Fruit fly (Drosophila melanogaster) whole organism, embryonic: ENCODE results near the gene CG4586.
A peak's percentile ranks its signal among the peaks of the same experiment; 100 is the strongest.

Experiments used
- BEAF-32 ChIP-seq: fragments of 200-800 bp; sonication (Bioruptor generic); optimal IDR thresholded peaks from 3 replicates; lab custom pipeline; 2017; ENCODE audit warnings: missing biosample characterization, missing genetic modification characterization, mild to moderate bottlenecking, moderate library complexity, missing genetic modification reagents
- BtbVII ChIP-seq: fragments of 200-800 bp; sonication (Bioruptor generic); optimal IDR thresholded peaks from 3 replicates; lab custom pipeline; 2017; ENCODE audit warnings: missing biosample characterization, mild to moderate bottlenecking, missing genetic modification characterization
- C15 ChIP-seq: fragments of 200-800 bp; sonication (Bioruptor generic); IDR thresholded peaks from 3 replicates; pipeline ENCODE4 v1.3.6; 2022; ENCODE audit warnings: missing biosample characterization, missing genetic modification characterization
- CG10431 ChIP-seq: fragments of 200-800 bp; sonication (Bioruptor generic); optimal IDR thresholded peaks from 3 replicates; lab custom pipeline; 2018; ENCODE audit warnings: missing biosample characterization, mild to moderate bottlenecking, missing genetic modification characterization
- CG11456 ChIP-seq: fragments of 200-800 bp; sonication (Bioruptor generic); IDR thresholded peaks from 3 replicates; pipeline ENCODE4 v1.3.6; 2022; ENCODE audit warnings: missing biosample characterization, missing genetic modification characterization
- CG11560 ChIP-seq: fragments of 200-800 bp; sonication (Bioruptor generic); IDR thresholded peaks from 3 replicates; pipeline ENCODE4 v1.3.6; 2022; ENCODE audit warnings: missing biosample characterization, missing genetic modification characterization
- CG12219 ChIP-seq: fragments of 200-800 bp; sonication (Bioruptor generic); optimal IDR thresholded peaks from 3 replicates; lab custom pipeline; 2018; ENCODE audit warnings: missing biosample characterization, mild to moderate bottlenecking, missing genetic modification characterization
- CG12299 ChIP-seq: fragments of 200-800 bp; sonication (Bioruptor generic); optimal IDR thresholded peaks from 2 replicates; lab custom pipeline; 2018; ENCODE audit warnings: missing biosample characterization, mild to moderate bottlenecking, missing genetic modification characterization
- CG13894 ChIP-seq: fragments of 200-800 bp; sonication (Bioruptor generic); optimal IDR thresholded peaks from 3 replicates; lab custom pipeline; 2018; ENCODE audit warnings: missing biosample characterization, mild to moderate bottlenecking, missing genetic modification characterization, moderate library complexity
- CG15479 ChIP-seq: fragments of 200-800 bp; sonication (Bioruptor generic); optimal IDR thresholded peaks from 3 replicates; lab custom pipeline; 2019; ENCODE audit warnings: missing biosample characterization, mild to moderate bottlenecking, missing genetic modification characterization, moderate library complexity
- CG15601 ChIP-seq: fragments of 200-800 bp; sonication (Bioruptor generic); optimal IDR thresholded peaks from 3 replicates; lab custom pipeline; 2019; ENCODE audit warnings: missing biosample characterization, mild to moderate bottlenecking, missing genetic modification characterization, moderate library complexity
- CG17829 ChIP-seq: fragments of 200-800 bp; optimal IDR thresholded peaks from 2 replicates; lab custom pipeline; 2019; ENCODE audit warnings: missing biosample characterization, mild to moderate bottlenecking, missing genetic modification characterization, moderate library complexity
- CG17912 ChIP-seq: fragments of 200-800 bp; sonication (Bioruptor generic); optimal IDR thresholded peaks from 2 replicates; lab custom pipeline; 2018; ENCODE audit warnings: missing biosample characterization, mild to moderate bottlenecking, missing genetic modification characterization
- CG18262 ChIP-seq: fragments of 200-800 bp; optimal IDR thresholded peaks from 3 replicates; lab custom pipeline; 2019; ENCODE audit warnings: missing biosample characterization, mild to moderate bottlenecking, missing genetic modification characterization, moderate library complexity
- CG2712 ChIP-seq: fragments of 200-800 bp; optimal IDR thresholded peaks from 3 replicates; lab custom pipeline; 2019; ENCODE audit warnings: missing biosample characterization, mild to moderate bottlenecking, missing genetic modification characterization, moderate library complexity
- CG3065 ChIP-seq: fragments of 200-800 bp; sonication (Bioruptor generic); optimal IDR thresholded peaks from 2 replicates; lab custom pipeline; 2016; ENCODE audit warnings: missing biosample characterization, missing genetic modification characterization
- CG3163 ChIP-seq: fragments of 200-800 bp; sonication (Bioruptor generic); optimal IDR thresholded peaks from 3 replicates; lab custom pipeline; 2016; ENCODE audit warnings: missing biosample characterization, missing genetic modification characterization
- CG3726 ChIP-seq: fragments of 200-800 bp; sonication (Bioruptor generic); IDR thresholded peaks from 3 replicates; pipeline ENCODE4, ENCODE4 v1.3.6; 2022; ENCODE audit warnings: missing biosample characterization, missing genetic modification characterization
- CG3995 ChIP-seq: fragments of 200-800 bp; sonication (Bioruptor generic); optimal IDR thresholded peaks from 3 replicates; lab custom pipeline; 2016; ENCODE audit warnings: missing biosample characterization, missing genetic modification characterization
- CG5245 ChIP-seq: fragments of 200-800 bp; sonication (Bioruptor generic); optimal IDR thresholded peaks from 3 replicates; lab custom pipeline; 2016; ENCODE audit warnings: missing biosample characterization, missing genetic modification characterization
- CG7556 ChIP-seq: fragments of 200-800 bp; sonication (Bioruptor generic); optimal IDR thresholded peaks from 2 replicates; lab custom pipeline; 2017; ENCODE audit warnings: missing biosample characterization, mild to moderate bottlenecking, missing genetic modification characterization
- CG8765 ChIP-seq: fragments of 200-800 bp; sonication (Bioruptor generic); IDR thresholded peaks from 2 replicates; pipeline ENCODE4 v1.3.6; 2022; ENCODE audit warnings: missing biosample characterization, missing genetic modification characterization
- CG9876 ChIP-seq: fragments of 200-800 bp; sonication (Bioruptor generic); optimal IDR thresholded peaks from 2 replicates; lab custom pipeline; 2016; ENCODE audit warnings: missing biosample characterization, missing genetic modification characterization
- D ChIP-seq, 2 experiments: fragments of 200-800 bp in 1 of 2; fragments of >200 bp in 1 of 2; sonication (Bioruptor generic) in 1 of 2; optimal IDR thresholded peaks; 2 replicates in 1 of 2; 3 replicates in 1 of 2; lab custom pipeline; 2017; ENCODE audit warnings: mild to moderate bottlenecking in 1 of 2, missing biosample characterization in 1 of 2, missing genetic modification characterization in 1 of 2, missing genetic modification reagents in 1 of 2
- Dip2 ChIP-seq: fragments of 200-800 bp; sonication (Bioruptor generic); IDR thresholded peaks from 2 replicates; pipeline ENCODE4 v1.3.6; 2022; ENCODE audit warnings: missing biosample characterization, missing genetic modification characterization
- E2f2 ChIP-seq: fragments of 200-800 bp; sonication (Bioruptor generic); IDR thresholded peaks from 2 replicates; pipeline ENCODE4 v1.3.6; 2022; ENCODE audit warnings: missing biosample characterization, missing genetic modification characterization
- GATAe ChIP-seq: fragments of 200-800 bp; sonication (Bioruptor generic); conservative IDR thresholded peaks from 2 replicates; pipeline ENCODE4 v1.3.6; 2022; ENCODE audit warnings: missing biosample characterization, missing genetic modification characterization
- HLH3B ChIP-seq: fragments of 200-800 bp; sonication (Bioruptor generic); IDR thresholded peaks from 2 replicates; pipeline ENCODE4 v1.3.6; 2022; ENCODE audit warnings: missing biosample characterization, missing genetic modification characterization
- Kr ChIP-seq: fragments of 200-800 bp; sonication (Bioruptor generic); optimal IDR thresholded peaks from 2 replicates; lab custom pipeline; 2017; ENCODE audit warnings: missing biosample characterization, mild to moderate bottlenecking, missing genetic modification characterization
- Mrtf ChIP-seq: fragments of 200-800 bp; sonication (Bioruptor generic); IDR thresholded peaks from 3 replicates; pipeline ENCODE4 v1.3.6; 2022; ENCODE audit warnings: missing biosample characterization, missing genetic modification characterization
- Rfx ChIP-seq: fragments of 200-800 bp; sonication (Bioruptor generic); IDR thresholded peaks from 2 replicates; pipeline ENCODE4 v1.3.6; 2022; ENCODE audit warnings: missing biosample characterization, missing genetic modification characterization
- Side ChIP-seq: fragments of 200-800 bp; sonication (Bioruptor generic); optimal IDR thresholded peaks from 2 replicates; lab custom pipeline; 2016; ENCODE audit warnings: missing biosample characterization, missing genetic modification characterization
- Xbp1 ChIP-seq: fragments of 200-800 bp; sonication (Bioruptor generic); optimal IDR thresholded peaks from 3 replicates; lab custom pipeline; 2016; ENCODE audit warnings: missing biosample characterization, mild to moderate bottlenecking, missing genetic modification characterization
- Xrp1 ChIP-seq: fragments of 200-800 bp; sonication (Bioruptor generic); IDR thresholded peaks from 2 replicates; pipeline ENCODE4 v1.3.6; 2022; ENCODE audit warnings: missing biosample characterization, missing genetic modification characterization
- YL-1 ChIP-seq: fragments of 200-800 bp; sonication (Bioruptor generic); optimal IDR thresholded peaks from 3 replicates; lab custom pipeline; 2017; ENCODE audit warnings: missing biosample characterization, mild to moderate bottlenecking, missing genetic modification characterization
- ab ChIP-seq: fragments of 200-800 bp; sonication (Bioruptor generic); optimal IDR thresholded peaks from 2 replicates; lab custom pipeline; 2016; ENCODE audit warnings: missing biosample characterization, missing genetic modification characterization
- ci ChIP-seq: fragments of 200-800 bp; sonication (Bioruptor generic); IDR thresholded peaks from 3 replicates; pipeline ENCODE4 v1.3.6; 2022; ENCODE audit warnings: missing biosample characterization, missing genetic modification characterization
- croc ChIP-seq: fragments of 200-800 bp; sonication (Bioruptor generic); conservative IDR thresholded peaks from 3 replicates; pipeline ENCODE4 v1.3.6; 2022; ENCODE audit warnings: missing biosample characterization, missing genetic modification characterization
- dmrt11E ChIP-seq: fragments of 200-800 bp; sonication (Bioruptor generic); optimal IDR thresholded peaks from 3 replicates; lab custom pipeline; 2018; ENCODE audit warnings: missing biosample characterization, mild to moderate bottlenecking, missing genetic modification characterization, moderate library complexity
- fd96Cb ChIP-seq: fragments of 200-800 bp; sonication (Bioruptor generic); optimal IDR thresholded peaks from 2 replicates; lab custom pipeline; 2018; ENCODE audit warnings: missing biosample characterization, mild to moderate bottlenecking, missing genetic modification characterization, moderate library complexity
- gce ChIP-seq: fragments of 200-800 bp; sonication (Bioruptor generic); IDR thresholded peaks from 3 replicates; pipeline ENCODE4 v1.3.6; 2022; ENCODE audit warnings: missing biosample characterization, missing genetic modification characterization
- her ChIP-seq: fragments of 200-800 bp; sonication (Bioruptor generic); optimal IDR thresholded peaks from 2 replicates; lab custom pipeline; 2016; ENCODE audit warnings: missing biosample characterization, missing genetic modification characterization
- inv ChIP-seq: fragments of 200-800 bp; sonication (Bioruptor generic); IDR thresholded peaks from 2 replicates; pipeline ENCODE4 v1.3.6; 2022; ENCODE audit warnings: missing biosample characterization, missing genetic modification characterization; ENCODE audit not compliant: partially characterized antibody
- lilli ChIP-seq: fragments of 200-800 bp; sonication (Bioruptor generic); optimal IDR thresholded peaks from 3 replicates; lab custom pipeline; 2016; ENCODE audit warnings: missing biosample characterization, missing genetic modification characterization
- maf-S ChIP-seq: fragments of 200-800 bp; sonication (Bioruptor generic); optimal IDR thresholded peaks from 2 replicates; lab custom pipeline; 2016; ENCODE audit warnings: missing biosample characterization, missing genetic modification characterization
- pnt ChIP-seq: fragments of 200-800 bp; sonication (Bioruptor generic); optimal IDR thresholded peaks from 3 replicates; lab custom pipeline; 2016; ENCODE audit warnings: missing biosample characterization, missing genetic modification characterization
- scrt ChIP-seq: fragments of 200-800 bp; sonication (Bioruptor generic); optimal IDR thresholded peaks from 2 replicates; lab custom pipeline; 2018; ENCODE audit warnings: missing biosample characterization, mild to moderate bottlenecking, missing genetic modification characterization, moderate library complexity
- sna ChIP-seq: fragments of 200-800 bp; sonication (Bioruptor generic); IDR thresholded peaks from 2 replicates; pipeline ENCODE4 v1.3.6; 2022; ENCODE audit warnings: missing biosample characterization, missing genetic modification characterization; ENCODE audit not compliant: partially characterized antibody
- usp ChIP-seq: fragments of >200 bp; optimal IDR thresholded peaks from 2 replicates; lab custom pipeline; 2017; ENCODE audit warnings: missing biosample characterization, missing genetic modification characterization

Gene CG4586

dm6 chrX:7011063-7011743 lies 41.5 kb downstream of the CG4586 start, which contains the start of the genes cm, sloth1 and sloth2 (continued):
- peak; percentile 65; the same call in 2 of the 3 replicates for TF ChIP-seq CG3726 (GFP tag; lab: Robert Waterston, UW)
- peak; percentile 85 for TF ChIP-seq ci (GFP tag; lab: Robert Waterston, UW)
- peak; percentile 92 for TF ChIP-seq lilli (GFP tag; lab: Kevin White, UChicago)
- peak; percentile 77 for TF ChIP-seq CG13894 (tag; lab: Kevin White, UChicago)
- peak; percentile 72 for TF ChIP-seq CG17912 (GFP tag; lab: Kevin White, UChicago)
- peak; percentile 81 for TF ChIP-seq CG8765 (GFP tag; lab: Robert Waterston, UW)
- TF ChIP-seq CG15601: peak; percentile 79
- TF ChIP-seq HLH3B (GFP tag; lab: Robert Waterston, UW): peak; percentile 85
- peak; percentile 75 for TF ChIP-seq CG9876
- TF ChIP-seq GATAe (GFP tag; lab: Robert Waterston, UW): no peak
- TF ChIP-seq CG7556 (GFP tag; lab: Kevin White, UChicago): peak; percentile 80
- peak; percentile 87 for TF ChIP-seq Side (GFP tag; lab: Kevin White, UChicago)
- peak; percentile 92 for TF ChIP-seq Rfx (GFP tag; lab: Robert Waterston, UW)
- TF ChIP-seq CG11560: peak; percentile 52; the same call in 1 of the 3 replicates
- peak; percentile 90 for TF ChIP-seq sna
- peak; percentile 93 for TF ChIP-seq Xbp1 (GFP tag; lab: Kevin White, UChicago)
- peak; percentile 89 for TF ChIP-seq BEAF-32 (GFP tag; lab: Kevin White, UChicago)
- peak; percentile 13 for TF ChIP-seq CG3995 (GFP tag; lab: Kevin White, UChicago)
- peak; percentile 82 for TF ChIP-seq Mrtf
- peak; percentile 73; the same call in 2 of the 3 replicates for TF ChIP-seq croc (GFP tag; lab: Robert Waterston, UW)
- TF ChIP-seq D (optimal IDR thresholded peaks at IDR 0.05; lab: Kevin White, UChicago): no peak
- TF ChIP-seq D (GFP tag; optimal IDR thresholded peaks at IDR 0.05; lab: Kevin White, UChicago): peak; percentile 63
- no peak for TF ChIP-seq Kr (GFP tag; lab: Kevin White, UChicago)
- peak; percentile 91 for TF ChIP-seq Xrp1 (GFP tag; lab: Robert Waterston, UW)
- peak; percentile 87 for TF ChIP-seq maf-S (GFP tag; lab: Kevin White, UChicago)
- TF ChIP-seq E2f2 (GFP tag; lab: Robert Waterston, UW): peak; percentile 60
- TF ChIP-seq CG12219 (GFP tag; lab: Kevin White, UChicago): peak; percentile 74
- peak; percentile 76 for TF ChIP-seq inv (GFP tag; lab: Robert Waterston, UW)
- peak; percentile 84 for TF ChIP-seq CG11456 (GFP tag; lab: Robert Waterston, UW)
- peak; percentile 83 for TF ChIP-seq pnt (GFP tag; lab: Kevin White, UChicago)
- peak; percentile 74 for TF ChIP-seq CG18262
- no peak for TF ChIP-seq usp (GFP tag; lab: Kevin White, UChicago)
- peak; percentile 66 for TF ChIP-seq CG3065 (GFP tag; lab: Kevin White, UChicago)
- no peak for TF ChIP-seq C15 (GFP tag; lab: Robert Waterston, UW)
- peak; percentile 60 for TF ChIP-seq CG5245 (GFP tag; lab: Kevin White, UChicago)
- TF ChIP-seq CG12299 (tag; lab: Kevin White, UChicago): peak; percentile 66
- no peak for TF ChIP-seq gce
- peak; percentile 76 for TF ChIP-seq ab
- no peak for TF ChIP-seq Dip2 (GFP tag; lab: Robert Waterston, UW)
- peak; percentile 87 for TF ChIP-seq CG2712
- TF ChIP-seq CG17829 (tag; lab: Kevin White, UChicago): peak; percentile 87
- TF ChIP-seq CG10431 (GFP tag; lab: Kevin White, UChicago): peak; percentile 31
- TF ChIP-seq BtbVII (GFP tag; lab: Kevin White, UChicago): peak; percentile 40
- peak; percentile 75 for TF ChIP-seq fd96Cb (tag; lab: Kevin White, UChicago)
- TF ChIP-seq scrt (GFP tag; lab: Kevin White, UChicago): peak; percentile 57
- peak; percentile 86 for TF ChIP-seq dmrt11E (tag; lab: Kevin White, UChicago)
- peak; percentile 65 for TF ChIP-seq YL-1
- no peak for TF ChIP-seq CG15479 (GFP tag; lab: Kevin White, UChicago)
- TF ChIP-seq CG3163 (GFP tag; lab: Kevin White, UChicago): peak; percentile 55
- TF ChIP-seq her (GFP tag; lab: Kevin White, UChicago): peak; percentile 63
